Fruit fly (Drosophila melanogaster): ENCODE results near the gene CG7879.

DNA sequence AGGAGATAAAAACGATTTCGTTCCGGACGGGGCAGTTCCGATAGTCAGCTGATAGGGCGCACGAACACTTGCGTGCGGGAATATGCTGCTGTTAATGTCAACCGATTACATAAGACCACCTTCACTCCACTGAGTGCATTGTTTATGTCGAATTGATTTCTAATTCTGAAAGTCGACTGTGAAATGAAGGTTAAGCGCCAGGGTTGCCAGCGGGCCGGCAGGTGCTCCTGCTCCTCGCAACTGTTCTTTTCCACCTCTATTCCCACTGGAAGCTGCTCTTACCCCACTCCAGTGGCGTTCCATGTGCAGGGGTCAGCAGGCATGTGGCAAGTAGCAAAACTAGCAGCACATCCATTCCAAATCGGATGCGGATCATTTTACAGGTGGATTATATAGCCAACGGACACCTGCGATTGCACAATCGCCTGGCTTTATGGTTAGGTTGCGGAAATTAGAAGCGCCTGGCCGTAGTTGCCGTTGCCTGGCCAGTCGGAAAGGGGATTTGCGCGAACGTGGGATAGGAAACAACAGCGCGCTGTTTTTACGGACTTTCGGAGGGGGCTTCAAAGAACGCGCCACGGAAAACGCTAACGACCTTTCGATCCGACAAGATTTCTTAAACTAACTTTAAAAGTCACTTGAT lies 51.7 kb downstream of the CG7879 start, which contains the start of gene cue:
- TF ChIP-seq sage (GFP tag; optimal IDR thresholded peaks at IDR 0.05) (no peak), psq (GFP tag; optimal IDR thresholded peaks at IDR 0.05) (no peak), br (GFP tag; optimal IDR thresholded peaks at IDR 0.05) (no peak), Abd-B (GFP tag; optimal IDR thresholded peaks at IDR 0.05) (no peak), CG9705 (GFP tag; optimal IDR thresholded peaks at IDR 0.05) (no peak), ey (GFP tag; optimal IDR thresholded peaks at IDR 0.05) (no peak), Hr83 (GFP tag; optimal IDR thresholded peaks at IDR 0.05; ENCODE audit: poor library complexity, severe bottlenecking) (no peak)

Data from whole organism, wandering third instar larva.